Fruit fly (Drosophila melanogaster): Measurements from ENCODE around the gene CG11583.

CG11583 gene

dm6 chr3L:4233603-4234277, 48.9 kb downstream of the CG11583 start (continued):
- TF ChIP-seq z (GFP tag; IDR thresholded peaks at IDR 0.05) (peak; percentile 89), CG15514 (GFP tag; optimal IDR thresholded peaks at IDR 0.05) (no peak), Dek (tag; optimal IDR thresholded peaks at IDR 0.05) (no peak), Ets65A (GFP tag) (no peak), rib (GFP tag; IDR thresholded peaks at IDR 0.05) (no peak), pho (GFP tag; optimal IDR thresholded peaks at IDR 0.05) (no peak), Camta (GFP tag; optimal IDR thresholded peaks at IDR 0.05) (no peak), bcd (GFP tag; optimal IDR thresholded peaks at IDR 0.05) (no peak), CG1792 (GFP tag; optimal IDR thresholded peaks at IDR 0.05) (no peak), CG3407 (GFP tag; optimal IDR thresholded peaks at IDR 0.05) (no peak), caup (GFP tag; optimal IDR thresholded peaks at IDR 0.05; ENCODE audit: severe bottlenecking) (no peak), HLH3B (GFP tag; IDR thresholded peaks at IDR 0.05) (no peak), CG4820 (GFP tag; optimal IDR thresholded peaks at IDR 0.05) (no peak), CG7928 (GFP tag; optimal IDR thresholded peaks at IDR 0.05) (no peak), Sox100B (GFP tag; optimal IDR thresholded peaks at IDR 0.05) (no peak), abd-A (tag; optimal IDR thresholded peaks at IDR 0.05) (peak; percentile 28), zfh2 (GFP tag; optimal IDR thresholded peaks at IDR 0.05) (no peak), Trl (optimal IDR thresholded peaks at IDR 0.05) (peak; percentile 54 to 69), Trl (GFP tag; optimal IDR thresholded peaks at IDR 0.05) (no peak), kni (GFP tag; optimal IDR thresholded peaks at IDR 0.05) (peak; percentile 19), tna (GFP tag; IDR thresholded peaks at IDR 0.05; ENCODE audit: partially characterized antibody) (peak; percentile 30; the same call in 1 of the 2 replicates), CG12071 (GFP tag; optimal IDR thresholded peaks at IDR 0.05) (no peak), CG10147 (GFP tag; optimal IDR thresholded peaks at IDR 0.05) (no peak), CG10274 (GFP tag; optimal IDR thresholded peaks at IDR 0.05) (no peak), NC2α (GFP tag; optimal IDR thresholded peaks at IDR 0.05) (no peak), salm (tag; optimal IDR thresholded peaks at IDR 0.05) (no peak), CG30403 (GFP tag; optimal IDR thresholded peaks at IDR 0.05) (no peak), CG18011 (GFP tag; optimal IDR thresholded peaks at IDR 0.05) (no peak), crol (GFP tag; IDR thresholded peaks at IDR 0.05) (peak; percentile 30; the same call in 1 of the 2 replicates), row (GFP tag; IDR thresholded peaks at IDR 0.05) (no peak), Blimp-1 (GFP tag; optimal IDR thresholded peaks at IDR 0.05) (no peak), CG14860 (GFP tag; IDR thresholded peaks at IDR 0.05; ENCODE audit: partially characterized antibody) (no peak), ERR (GFP tag; optimal IDR thresholded peaks at IDR 0.05) (no peak), gsb (GFP tag; IDR thresholded peaks at IDR 0.05) (no peak), tx (GFP tag; optimal IDR thresholded peaks at IDR 0.05) (no peak), cato (GFP tag; optimal IDR thresholded peaks at IDR 0.05; ENCODE audit: borderline replicate concordance) (no peak), Dip3 (GFP tag; optimal IDR thresholded peaks at IDR 0.05) (no peak), Adf1 (GFP tag; IDR thresholded peaks at IDR 0.05) (peak; percentile 58), CG10366 (GFP tag; IDR thresholded peaks at IDR 0.05) (no peak), Optix (GFP tag; IDR thresholded peaks at IDR 0.05) (no peak), hb (GFP tag; IDR thresholded peaks at IDR 0.05; ENCODE audit: partially characterized antibody) (no peak), sisA (GFP tag; IDR thresholded peaks at IDR 0.05) (no peak), D19B (GFP tag; optimal IDR thresholded peaks at IDR 0.05) (no peak), CG31224 (GFP tag; IDR thresholded peaks at IDR 0.05) (no peak), CG11695 (GFP tag; IDR thresholded peaks at IDR 0.05) (no peak), CG7963 (GFP tag; IDR thresholded peaks at IDR 0.05; ENCODE audit: partially characterized antibody) (0 out of 3 replicates have a peak, but pooled peaks have one; percentile 18), CG10321 (GFP tag; IDR thresholded peaks at IDR 0.05) (no peak), run (tag; optimal IDR thresholded peaks at IDR 0.05) (no peak), lilli (GFP tag; optimal IDR thresholded peaks at IDR 0.05) (no peak), luna (GFP tag; optimal IDR thresholded peaks at IDR 0.05) (no peak), Mad (GFP tag; optimal IDR thresholded peaks at IDR 0.05) (no peak)
